Fruit fly (Drosophila melanogaster): Measurements from ENCODE around the gene CG43055.

DNA sequence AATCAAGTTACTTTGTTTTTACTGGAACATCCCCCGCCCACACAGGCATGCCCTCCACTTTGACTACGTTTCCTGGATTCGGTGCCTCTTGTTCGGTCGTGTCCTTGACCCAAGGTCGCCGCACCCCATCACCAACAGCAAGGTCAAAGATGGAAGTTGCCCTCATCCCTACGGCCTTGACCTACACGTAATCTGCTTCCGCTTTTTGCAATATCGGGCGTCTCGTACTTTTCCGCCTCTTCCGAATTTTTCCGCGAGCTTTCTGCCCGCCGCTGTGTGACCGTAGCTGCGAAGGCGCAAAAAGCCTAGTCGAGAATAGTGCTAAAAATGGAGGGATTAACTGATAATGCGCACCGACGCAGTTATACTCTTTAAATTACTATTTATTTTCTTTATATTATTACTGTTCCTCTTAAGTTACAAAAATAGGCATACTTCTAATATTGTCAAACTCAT lies 45.6 kb downstream of the CG43055 start, which contains the start of gene Gs1l:
- TF ChIP-seq CG14655 (GFP tag; optimal IDR thresholded peaks at IDR 0.05) (no peak), CG10348 (GFP tag; IDR thresholded peaks at IDR 0.05) (no peak), EcR (GFP tag; optimal IDR thresholded peaks at IDR 0.05) (peak; percentile 71), CG8301 (tag; optimal IDR thresholded peaks at IDR 0.05) (no peak), Pif1A (GFP tag; optimal IDR thresholded peaks at IDR 0.05) (no peak), CG12605 (GFP tag; IDR thresholded peaks at IDR 0.05) (no peak), fd96Ca (GFP tag; IDR thresholded peaks at IDR 0.05) (no peak), D1 (tag; optimal IDR thresholded peaks at IDR 0.05) (no peak), rn (GFP tag; IDR thresholded peaks at IDR 0.05) (no peak), CG15710 (tag; optimal IDR thresholded peaks at IDR 0.05) (no peak)

Measured in whole organism, pupa.